Fruit fly (Drosophila melanogaster): ENCODE data around the gene smp-30.

smp-30 gene

DNA sequence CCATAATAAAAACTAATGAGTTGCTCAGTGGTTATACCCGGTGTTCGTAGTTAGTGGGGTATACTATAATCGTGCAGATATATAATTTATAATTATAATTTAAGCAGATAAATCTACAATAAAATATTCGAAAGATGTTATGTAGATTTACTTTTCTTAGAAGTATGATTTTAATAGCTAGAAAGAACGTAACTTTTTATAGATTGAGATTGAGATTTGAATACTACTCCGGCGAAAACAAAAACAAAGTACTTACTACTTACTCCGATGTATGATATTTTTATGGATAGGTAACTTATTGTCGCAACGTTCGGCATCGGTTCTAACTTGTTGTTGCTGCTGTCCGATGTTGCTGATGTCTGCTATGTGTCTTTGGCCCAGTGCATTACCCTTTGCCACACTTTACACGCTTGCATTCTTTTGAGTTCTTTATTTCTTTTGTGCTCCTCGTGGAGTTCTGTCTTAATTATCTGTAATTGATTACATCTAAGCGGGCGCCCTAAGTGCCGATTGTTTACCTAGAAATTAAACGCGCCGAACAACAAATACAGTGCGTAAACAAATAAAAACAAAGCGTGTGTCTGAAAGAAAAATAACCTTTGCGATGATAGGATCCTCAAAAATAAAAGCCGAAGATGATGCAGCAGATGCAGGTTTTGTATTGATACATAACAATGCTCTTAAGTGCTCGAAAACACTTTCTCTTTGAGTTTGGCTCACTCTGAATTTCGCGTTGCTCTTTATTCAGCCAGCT is 2.5 kb downstream of the smp-30 start (continued):
- TF ChIP-seq CG9932 (GFP tag; IDR thresholded peaks at IDR 0.05) (no peak), CG9797 (GFP tag; optimal IDR thresholded peaks at IDR 0.05) (no peak), MTF-1 (GFP tag; optimal IDR thresholded peaks at IDR 0.05; ENCODE audit: borderline replicate concordance) (no peak), dati (GFP tag; IDR thresholded peaks at IDR 0.05) (no peak), Eip74EF (GFP tag; optimal IDR thresholded peaks at IDR 0.05) (no peak), CG10979 (tag; optimal IDR thresholded peaks at IDR 0.05) (peak; percentile 64), dm (GFP tag; optimal IDR thresholded peaks at IDR 0.05) (no peak), ems (GFP tag; optimal IDR thresholded peaks at IDR 0.05) (no peak), Dbx (GFP tag; IDR thresholded peaks at IDR 0.05) (no peak), Hmr (GFP tag; optimal IDR thresholded peaks at IDR 0.05) (no peak), eve (GFP tag; optimal IDR thresholded peaks at IDR 0.05) (peak in 1 of 2 experiments; percentile 60), ind (GFP tag; optimal IDR thresholded peaks at IDR 0.05) (no peak), eyg (GFP tag; optimal IDR thresholded peaks at IDR 0.05) (no peak), crol (GFP tag; IDR thresholded peaks at IDR 0.05) (no peak), HmgZ (tag; optimal IDR thresholded peaks at IDR 0.05) (no peak), tio (GFP tag; optimal IDR thresholded peaks at IDR 0.05) (no peak), salm (tag; optimal IDR thresholded peaks at IDR 0.05) (peak; percentile 23), CG13894 (tag; optimal IDR thresholded peaks at IDR 0.05) (no peak), CG7745 (tag; optimal IDR thresholded peaks at IDR 0.05) (peak; percentile 97), CG17568 (GFP tag; optimal IDR thresholded peaks at IDR 0.05) (peak; percentile 48), prd (optimal IDR thresholded peaks at IDR 0.05) (no peak), prd (GFP tag; IDR thresholded peaks at IDR 0.05) (no peak), CG2199 (GFP tag; IDR thresholded peaks at IDR 0.05) (peak; percentile 62; the same call in 1 of the 3 replicates), CG16813 (GFP tag; IDR thresholded peaks at IDR 0.05; ENCODE audit: partially characterized antibody) (no peak), chn (GFP tag; optimal IDR thresholded peaks at IDR 0.05) (no peak), Bgb (GFP tag; IDR thresholded peaks at IDR 0.05; ENCODE audit: partially characterized antibody) (no peak), ttk (GFP tag; IDR thresholded peaks at IDR 0.05) (no peak), CG1647 (GFP tag; optimal IDR thresholded peaks at IDR 0.05) (no peak), az2 (GFP tag; optimal IDR thresholded peaks at IDR 0.05) (no peak), bowl (GFP tag; IDR thresholded peaks at IDR 0.05) (no peak), Mes4 (GFP tag; optimal IDR thresholded peaks at IDR 0.05) (no peak), usp (GFP tag; optimal IDR thresholded peaks at IDR 0.05) (no peak), repo (GFP tag; optimal IDR thresholded peaks at IDR 0.05) (no peak), sob (GFP tag; IDR thresholded peaks at IDR 0.05) (no peak), tgo (GFP tag; IDR thresholded peaks at IDR 0.05) (no peak), CG10147 (GFP tag; optimal IDR thresholded peaks at IDR 0.05) (no peak), sima (GFP tag; optimal IDR thresholded peaks at IDR 0.05) (no peak), scrt (GFP tag; optimal IDR thresholded peaks at IDR 0.05) (no peak), CG34422 (GFP tag; IDR thresholded peaks at IDR 0.05) (no peak), CG7357 (GFP tag; IDR thresholded peaks at IDR 0.05) (no peak), grn (GFP tag; optimal IDR thresholded peaks at IDR 0.05) (no peak), ash1 (GFP tag; optimal IDR thresholded peaks at IDR 0.05) (no peak), Doc3 (GFP tag; IDR thresholded peaks at IDR 0.05; ENCODE audit: partially characterized antibody) (no peak), gsb-n (tag; optimal IDR thresholded peaks at IDR 0.05) (peak; percentile 45), CG12219 (GFP tag; optimal IDR thresholded peaks at IDR 0.05) (no peak), Pdp1 (GFP tag; optimal IDR thresholded peaks at IDR 0.05) (peak in 1 of 2 experiments; percentile 4), da (GFP tag; optimal IDR thresholded peaks at IDR 0.05) (no peak), Ada2b (GFP tag; IDR thresholded peaks at IDR 0.05) (no peak), sd (tag; optimal IDR thresholded peaks at IDR 0.05) (no peak), amos (GFP tag; IDR thresholded peaks at IDR 0.05; ENCODE audit: partially characterized antibody) (no peak)

All from whole organism, embryonic.